Fruit fly (Drosophila melanogaster): ENCODE data around the gene Cpr65Ax1.

Gene Cpr65Ax1

DNA sequence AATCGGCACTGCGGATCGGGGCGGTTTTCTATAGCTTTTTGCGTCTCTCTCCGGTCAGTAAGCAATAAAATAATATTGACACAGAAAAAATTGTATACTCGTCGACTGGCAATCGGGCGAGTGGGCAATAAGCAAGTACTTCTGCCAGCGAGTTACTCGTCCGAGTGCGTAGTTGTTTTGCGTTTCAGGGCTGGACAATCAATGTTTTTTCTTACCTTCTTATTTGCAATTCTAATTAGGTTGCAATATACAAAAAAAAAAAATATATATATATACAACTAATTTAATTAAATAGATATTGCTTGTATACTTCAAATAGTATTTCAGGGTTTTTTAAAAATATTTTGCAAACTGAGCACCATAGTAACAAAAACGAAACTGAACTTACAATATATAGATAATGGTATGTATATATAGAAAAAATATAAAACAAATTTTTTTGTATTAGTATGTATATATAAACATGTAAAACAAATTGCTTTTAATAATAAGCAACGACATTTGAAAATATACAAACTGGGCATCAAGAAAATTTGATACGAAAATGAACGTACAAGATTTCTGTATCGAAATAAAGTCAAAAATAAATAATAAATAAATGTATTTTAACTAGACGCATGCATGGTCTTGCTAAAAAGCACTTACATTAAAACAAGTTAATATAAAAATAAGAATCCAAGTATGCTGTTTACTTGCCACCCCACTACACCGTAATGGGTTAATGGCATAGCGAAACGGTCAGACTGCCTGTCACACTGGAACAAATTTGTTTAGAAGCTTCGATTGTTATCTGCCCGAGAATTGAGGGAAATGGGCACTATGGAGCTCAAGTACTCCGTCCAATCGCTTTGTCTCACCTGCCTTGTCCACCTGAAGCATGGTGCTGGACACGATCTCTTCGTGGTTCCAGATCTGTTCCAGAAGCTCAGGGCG is 41.5 kb upstream of the Cpr65Ax1 start, which contains the start of the genes D19A and CG7386 (continued):
- TF ChIP-seq gem (tag; optimal IDR thresholded peaks at IDR 0.05) (peak; percentile 74), Dfd (GFP tag; optimal IDR thresholded peaks at IDR 0.05) (no peak), Jarid2 (GFP tag; optimal IDR thresholded peaks at IDR 0.05) (no peak), NK7.1 (GFP tag; optimal IDR thresholded peaks at IDR 0.05) (no peak), Bdp1 (GFP tag; optimal IDR thresholded peaks at IDR 0.05) (no peak), slou (GFP tag; optimal IDR thresholded peaks at IDR 0.05) (peak; percentile 28), Atf-2 (GFP tag; optimal IDR thresholded peaks at IDR 0.05) (peak; percentile 41), ara (GFP tag; IDR thresholded peaks at IDR 0.05) (peak; percentile 33; the same call in 1 of the 2 replicates), Dad (GFP tag; optimal IDR thresholded peaks at IDR 0.05) (no peak), Chrac-16 (GFP tag; optimal IDR thresholded peaks at IDR 0.05) (peak; percentile 5), CG4707 (GFP tag; optimal IDR thresholded peaks at IDR 0.05) (no peak), tgo (GFP tag; IDR thresholded peaks at IDR 0.05) (peak; percentile 45), schlank (tag; optimal IDR thresholded peaks at IDR 0.05) (no peak), ems (GFP tag; optimal IDR thresholded peaks at IDR 0.05) (no peak), Blimp-1 (GFP tag; optimal IDR thresholded peaks at IDR 0.05) (peak; percentile 48), HLHmδ (GFP tag; optimal IDR thresholded peaks at IDR 0.05) (no peak), dan (GFP tag; IDR thresholded peaks at IDR 0.05) (no peak), croc (GFP tag; conservative IDR thresholded peaks at IDR 0.05) (peak; percentile 14; the same call in 1 of the 3 replicates), Hmx (GFP tag; optimal IDR thresholded peaks at IDR 0.05) (no peak), ato (GFP tag; IDR thresholded peaks at IDR 0.05; ENCODE audit: partially characterized antibody) (no peak), CG8924 (tag; optimal IDR thresholded peaks at IDR 0.05) (peak; percentile 69), CG18764 (GFP tag; optimal IDR thresholded peaks at IDR 0.05) (peak; percentile 4), CG18262 (tag; optimal IDR thresholded peaks at IDR 0.05) (peak; percentile 62), ttk (GFP tag; IDR thresholded peaks at IDR 0.05) (peak; percentile 37; the same call in 1 of the 2 replicates), MBD-R2 (GFP tag; IDR thresholded peaks at IDR 0.05) (peak; percentile 92), gfzf (GFP tag; optimal IDR thresholded peaks at IDR 0.05) (peak; percentile 8), CG4282 (GFP tag; optimal IDR thresholded peaks at IDR 0.05) (no peak), gcm2 (GFP tag; optimal IDR thresholded peaks at IDR 0.05) (peak; percentile 49), CG6254 (GFP tag; optimal IDR thresholded peaks at IDR 0.05) (no peak), CG34422 (GFP tag; IDR thresholded peaks at IDR 0.05) (peak; percentile 52), CG11085 (GFP tag; IDR thresholded peaks at IDR 0.05) (peak; percentile 44; the same call in 1 of the 2 replicates), CG5180 (GFP tag; optimal IDR thresholded peaks at IDR 0.05) (peak; percentile 29), HHEX (GFP tag; optimal IDR thresholded peaks at IDR 0.05) (peak; percentile 4), Doc3 (GFP tag; IDR thresholded peaks at IDR 0.05; ENCODE audit: partially characterized antibody) (0 out of 3 replicates have a peak, but pooled peaks have one; percentile 25), tio (GFP tag; optimal IDR thresholded peaks at IDR 0.05) (no peak), CG4617 (GFP tag; optimal IDR thresholded peaks at IDR 0.05; ENCODE audit: borderline replicate concordance) (peak; percentile 7), CG14667 (GFP tag; IDR thresholded peaks at IDR 0.05) (peak; percentile 39; the same call in 1 of the 2 replicates), CG13775 (GFP tag; optimal IDR thresholded peaks at IDR 0.05) (peak; percentile 17), cg (GFP tag; optimal IDR thresholded peaks at IDR 0.05) (peak; percentile 24), HLH4C (GFP tag; IDR thresholded peaks at IDR 0.05; ENCODE audit: partially characterized antibody) (peak; percentile 51; the same call in 2 of the 3 replicates), ham (GFP tag; IDR thresholded peaks at IDR 0.05) (no peak), CG18619 (GFP tag; optimal IDR thresholded peaks at IDR 0.05) (peak; percentile 12), sim (GFP tag; IDR thresholded peaks at IDR 0.05) (peak; percentile 27), sens-2 (GFP tag; IDR thresholded peaks at IDR 0.05) (0 out of 2 replicates have a peak, but pooled peaks have one; percentile 17), gt (GFP tag; IDR thresholded peaks at IDR 0.05) (no peak), Oli (tag; optimal IDR thresholded peaks at IDR 0.05) (peak; percentile 11), Tbp (GFP tag; optimal IDR thresholded peaks at IDR 0.05) (no peak), CG1832 (GFP tag; optimal IDR thresholded peaks at IDR 0.05) (no peak)
